Fruit fly (Drosophila melanogaster): ENCODE data around the gene CG32037.

The CG32037 gene

dm6 chr3L:9467763-9468206 is 24.2 kb downstream of the CG32037 start (continued):
- no peak for TF ChIP-seq lab (GFP tag; optimal IDR thresholded peaks at IDR 0.05)
- TF ChIP-seq CG12219 (GFP tag; optimal IDR thresholded peaks at IDR 0.05) = no peak
- no peak for TF ChIP-seq H2.0 (GFP tag; IDR thresholded peaks at IDR 0.05)
- TF ChIP-seq Adf1 (GFP tag; IDR thresholded peaks at IDR 0.05) = no peak
- no peak for TF ChIP-seq cad (GFP tag; optimal IDR thresholded peaks at IDR 0.05)
- no peak for TF ChIP-seq Abd-B (GFP tag; optimal IDR thresholded peaks at IDR 0.05)
- TF ChIP-seq BEAF-32 (GFP tag; optimal IDR thresholded peaks at IDR 0.05) = no peak
- no peak for TF ChIP-seq dmrt11E (tag; optimal IDR thresholded peaks at IDR 0.05)
- no peak for TF ChIP-seq CG10543 (GFP tag; optimal IDR thresholded peaks at IDR 0.05)
- TF ChIP-seq cg (GFP tag; optimal IDR thresholded peaks at IDR 0.05) = peak; percentile 52
- no peak for TF ChIP-seq CG6254 (GFP tag; optimal IDR thresholded peaks at IDR 0.05)
- peak; percentile 53 for TF ChIP-seq abd-A (tag; optimal IDR thresholded peaks at IDR 0.05)
- TF ChIP-seq CG9876 (GFP tag; optimal IDR thresholded peaks at IDR 0.05) = no peak
- TF ChIP-seq unpg (GFP tag; optimal IDR thresholded peaks at IDR 0.05) = no peak
- TF ChIP-seq Nf-YB (GFP tag; optimal IDR thresholded peaks at IDR 0.05) = no peak
- TF ChIP-seq Kr (GFP tag; optimal IDR thresholded peaks at IDR 0.05) = no peak
- TF ChIP-seq crc (GFP tag; optimal IDR thresholded peaks at IDR 0.05) = no peak
- no peak for TF ChIP-seq CG18011 (GFP tag; optimal IDR thresholded peaks at IDR 0.05)
- TF ChIP-seq CG4707 (GFP tag; optimal IDR thresholded peaks at IDR 0.05) = no peak
- no peak for TF ChIP-seq CG1024 (GFP tag; IDR thresholded peaks at IDR 0.05)
- no peak for TF ChIP-seq CG14050 (GFP tag; IDR thresholded peaks at IDR 0.05)
- TF ChIP-seq mld (GFP tag; IDR thresholded peaks at IDR 0.05; ENCODE audit: partially characterized antibody) = no peak
- no peak for TF ChIP-seq CG10274 (GFP tag; optimal IDR thresholded peaks at IDR 0.05)
- TF ChIP-seq Hsf (GFP tag; optimal IDR thresholded peaks at IDR 0.05) = no peak
- peak; percentile 38 for TF ChIP-seq zen (tag; optimal IDR thresholded peaks at IDR 0.05)
- no peak for TF ChIP-seq CG11085 (GFP tag; IDR thresholded peaks at IDR 0.05)
- no peak for TF ChIP-seq so (GFP tag; IDR thresholded peaks at IDR 0.05)
- TF ChIP-seq Nf-YC (tag; optimal IDR thresholded peaks at IDR 0.05) = no peak

dm6 chr3L:9467267-9467666 is 24.7 kb downstream of the CG32037 start:
- TF ChIP-seq Ets65A (GFP tag) (peak; percentile 68), CG1603 (tag; optimal IDR thresholded peaks at IDR 0.05) (no peak), E2f2 (GFP tag; IDR thresholded peaks at IDR 0.05) (no peak)

- TF ChIP-seq CG7839 (tag; optimal IDR thresholded peaks at IDR 0.05) = peak; percentile 57
- no peak for TF ChIP-seq Myb (GFP tag; optimal IDR thresholded peaks at IDR 0.05)
- TF ChIP-seq fd102C (GFP tag; optimal IDR thresholded peaks at IDR 0.05) = no peak
- TF ChIP-seq cad (GFP tag; optimal IDR thresholded peaks at IDR 0.05) = no peak
- peak; percentile 37 for TF ChIP-seq CG2712 (tag; optimal IDR thresholded peaks at IDR 0.05)
- peak; percentile 39 for TF ChIP-seq phol (tag; optimal IDR thresholded peaks at IDR 0.05)
- TF ChIP-seq CG13296 (GFP tag; optimal IDR thresholded peaks at IDR 0.05) = peak; percentile 22
- no peak for TF ChIP-seq CG4282 (GFP tag; optimal IDR thresholded peaks at IDR 0.05)
- peak; percentile 58 for TF ChIP-seq CG18599 (GFP tag; optimal IDR thresholded peaks at IDR 0.05)
- TF ChIP-seq Xbp1 (GFP tag; optimal IDR thresholded peaks at IDR 0.05) = peak; percentile 11
- TF ChIP-seq CG11504 (tag; optimal IDR thresholded peaks at IDR 0.05) = peak; percentile 69
- peak; percentile 75 for TF ChIP-seq CG2678 (tag; optimal IDR thresholded peaks at IDR 0.05)
- TF ChIP-seq cwo (GFP tag; optimal IDR thresholded peaks at IDR 0.05) = peak; percentile 29
- peak; percentile 17 for TF ChIP-seq CoRest (tag; optimal IDR thresholded peaks at IDR 0.05)
- peak; percentile 31 for TF ChIP-seq CG1233 (GFP tag; optimal IDR thresholded peaks at IDR 0.05)
- TF ChIP-seq CG9215 (GFP tag; IDR thresholded peaks at IDR 0.05) = peak; percentile 31; the same call in 1 of the 2 replicates
- peak; percentile 88 for TF ChIP-seq grau (tag; optimal IDR thresholded peaks at IDR 0.05)
- peak; percentile 28; the same call in 1 of the 2 replicates for TF ChIP-seq CG6689 (GFP tag; IDR thresholded peaks at IDR 0.05)
- peak; percentile 18 for TF ChIP-seq org-1 (GFP tag; optimal IDR thresholded peaks at IDR 0.05)
- peak; percentile 10 for TF ChIP-seq CG9437 (GFP tag; optimal IDR thresholded peaks at IDR 0.05)
These were observed 25.4 kb downstream of the CG32037 start for dm6 chr3L:9466595-9466994.

All from whole organism, embryonic.